Worm (Caenorhabditis elegans): ENCODE results near the gene M04B2.2.

- no peak for TF ChIP-seq T22C8.4 (GFP tag; IDR thresholded peaks at IDR 0.05)
- no peak for TF ChIP-seq klf-2 (GFP tag; conservative IDR thresholded peaks at IDR 0.05)
- no peak for TF ChIP-seq ztf-29 (GFP tag; IDR thresholded peaks at IDR 0.05)
- no peak for TF ChIP-seq ref-1 (GFP tag; conservative IDR thresholded peaks at IDR 0.05)
- TF ChIP-seq ztf-23 (GFP tag; IDR thresholded peaks at IDR 0.05) = no peak
Observed at ce11 chrIV:11479095-11479494, 48.8 kb upstream of the M04B2.2 start, which contains the start of gene catp-8.
